Fruit fly (Drosophila melanogaster) S2 (cell line): ENCODE data around the gene Rh50.

Experiments used
- CG8478 ChIP-seq: fragments of >200 bp; optimal IDR thresholded peaks from 2 replicates; lab custom pipeline; 2018
- CTCF ChIP-seq, 2 experiments: fragments of >200 bp; optimal IDR thresholded peaks; 2 replicates each; lab custom pipeline; 2018

- no peak for TF ChIP-seq CG8478 (lab: Kevin White, UChicago)
- TF ChIP-seq CTCF (optimal IDR thresholded peaks at IDR 0.05; lab: Kevin White, UChicago), result no peak
Observed at dm6 chr3L:4898647-4899046, 11.5 kb upstream of the Rh50 start, which contains the start of gene hoka.
